Fruit fly (Drosophila melanogaster) S2 (cell line): Measurements from ENCODE around the gene Tmep.

Source experiments
- CG8478 ChIP-seq: fragments of >200 bp; optimal IDR thresholded peaks from 2 replicates; lab custom pipeline; 2018
- CTCF ChIP-seq, 2 experiments: fragments of >200 bp; optimal IDR thresholded peaks; 2 replicates each; lab custom pipeline; 2018

DNA sequence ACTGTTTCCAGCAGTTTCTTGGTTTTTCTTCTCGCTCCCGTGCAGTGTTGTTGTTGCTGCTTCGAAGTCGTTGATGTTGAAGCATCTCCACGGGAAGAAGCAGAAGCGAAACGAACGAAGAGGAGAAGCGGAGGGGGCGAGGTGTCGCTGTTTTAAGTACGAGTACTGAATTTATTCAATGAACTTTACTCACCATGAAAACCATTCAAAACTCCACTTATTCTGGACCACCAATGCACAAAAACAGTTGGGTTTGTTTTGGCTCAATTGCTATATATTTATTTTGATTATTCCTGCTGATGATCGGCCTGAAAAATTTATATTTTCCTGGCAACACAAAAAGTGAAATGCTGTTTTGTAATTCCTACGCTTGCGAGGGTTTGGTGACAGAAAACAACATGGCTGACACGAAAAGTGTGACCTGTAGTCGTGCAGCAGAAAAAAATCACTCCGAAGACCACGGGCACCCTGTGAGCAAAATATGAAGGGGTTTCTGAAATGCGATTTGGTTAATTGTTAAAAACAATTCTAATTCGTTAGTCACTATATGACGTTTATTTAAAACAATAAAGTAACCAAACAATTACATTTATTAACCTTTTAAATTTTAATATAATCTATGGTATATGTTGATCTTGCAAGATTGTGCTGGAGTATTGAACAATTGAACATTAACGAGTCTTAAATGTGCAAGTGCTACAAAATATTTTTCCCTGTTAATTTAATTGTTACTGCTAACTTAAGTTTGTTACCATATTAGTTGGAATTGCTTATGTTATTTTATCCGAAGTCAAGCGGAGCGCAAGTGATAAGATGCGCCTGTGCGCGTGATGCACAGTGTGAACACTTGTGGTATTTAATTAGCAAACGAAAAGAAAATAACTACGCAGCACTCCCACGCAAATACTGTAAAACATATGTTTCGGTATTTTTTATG lies 488 bp upstream of the Tmep start, which contains the start of gene CG7879:
- TF ChIP-seq CTCF (optimal IDR thresholded peaks at IDR 0.05; lab: Kevin White, UChicago) (no peak), CG8478 (lab: Kevin White, UChicago) (no peak)
